Worm (Caenorhabditis elegans): ENCODE results near the gene pges-2.

pges-2 gene

ce11 chrIV:10367740-10368246, at the start of gene pges-2:
Gene pges-2 (minus strand): TSS chrIV:10367790.
- no peak for TF ChIP-seq nhr-90 (tag; optimal IDR thresholded peaks at IDR 0.05; ENCODE audit: poor library complexity)
- TF ChIP-seq fkh-10 (GFP tag; optimal IDR thresholded peaks at IDR 0.05) = no peak
- TF ChIP-seq efl-3 (GFP tag; optimal IDR thresholded peaks at IDR 0.05) = no peak
- peak; percentile 19 to 44 for TF ChIP-seq lin-35 (GFP tag; optimal IDR thresholded peaks at IDR 0.05)
- peak; percentile 23 for TF ChIP-seq nhr-47 (tag; optimal IDR thresholded peaks at IDR 0.05)
- TF ChIP-seq unc-130 (tag; optimal IDR thresholded peaks at IDR 0.05) = no peak
- no peak for TF ChIP-seq ceh-8 (GFP tag; optimal IDR thresholded peaks at IDR 0.05)
- no peak for TF ChIP-seq snpc-4 (tag; optimal IDR thresholded peaks at IDR 0.05)
- TF ChIP-seq unc-62 (GFP tag; optimal IDR thresholded peaks at IDR 0.05) = no peak
- no peak for TF ChIP-seq aha-1 (tag; optimal IDR thresholded peaks at IDR 0.05)
- TF ChIP-seq lsy-2 (tag; optimal IDR thresholded peaks at IDR 0.05) = peak; percentile 52 to 66
- TF ChIP-seq mep-1 (tag; optimal IDR thresholded peaks at IDR 0.05) = peak; percentile 62
- TF ChIP-seq C04F5.9 (tag; optimal IDR thresholded peaks at IDR 0.05) = no peak
- peak; percentile 40 for TF ChIP-seq blmp-1 (tag; optimal IDR thresholded peaks at IDR 0.05)
- no peak for TF ChIP-seq nhr-84 (tag; optimal IDR thresholded peaks at IDR 0.05)
- TF ChIP-seq swsn-7 (tag; optimal IDR thresholded peaks at IDR 0.05) = peak; percentile 19
- TF ChIP-seq snu-23 (GFP tag; optimal IDR thresholded peaks at IDR 0.05) = peak; percentile 53
- no peak for TF ChIP-seq irx-1 (tag; optimal IDR thresholded peaks at IDR 0.05)
- no peak for TF ChIP-seq tbx-2 (tag; optimal IDR thresholded peaks at IDR 0.05)
- TF ChIP-seq dpl-1 (GFP tag; optimal IDR thresholded peaks at IDR 0.05) = peak in 2 of 3 experiments; percentile 41 to 43
- TF ChIP-seq xbp-1 (tag; optimal IDR thresholded peaks at IDR 0.05) = peak; percentile 38
- TF ChIP-seq efl-1 (optimal IDR thresholded peaks at IDR 0.05) = peak; percentile 40 to 43
- peak; percentile 39 to 90 for TF ChIP-seq efl-1 (GFP tag; optimal IDR thresholded peaks at IDR 0.05 in 1 of 2)
- TF ChIP-seq dsc-1 (tag; optimal IDR thresholded peaks at IDR 0.05) = no peak
- no peak for TF ChIP-seq elt-3 (tag; optimal IDR thresholded peaks at IDR 0.05)
- TF ChIP-seq lin-39 (tag; optimal IDR thresholded peaks at IDR 0.05) = no peak
- TF ChIP-seq ceh-63 (GFP tag; optimal IDR thresholded peaks at IDR 0.05) = no peak
- TF ChIP-seq nhr-71 (tag; optimal IDR thresholded peaks at IDR 0.05) = peak; percentile 44
- peak in 1 of 3 experiments; percentile 21 for TF ChIP-seq ceh-82 (tag; optimal IDR thresholded peaks at IDR 0.05)

DNA sequence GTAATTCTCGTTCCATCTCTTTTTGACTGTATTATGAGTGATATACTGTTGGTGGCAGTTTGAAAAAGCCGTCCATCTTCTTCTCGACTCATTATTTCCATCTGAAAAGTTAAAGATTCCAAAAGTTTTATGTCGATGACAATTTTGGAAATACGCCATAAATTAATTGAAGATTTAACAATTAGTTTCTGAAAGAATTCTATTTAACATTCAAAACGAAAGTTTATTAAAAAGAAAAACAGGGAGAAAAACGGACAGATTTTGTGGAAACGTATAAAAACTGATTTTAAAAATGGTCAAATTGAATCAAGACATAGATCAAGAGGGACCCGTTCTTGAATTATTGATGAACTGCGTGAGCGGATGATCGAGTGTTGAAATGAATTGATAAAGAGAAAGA, 46.2 kb upstream of the pges-2 start, which contains the start of gene R10H10.7:
R10H10.7 (minus strand) TSS at position 101 of the 400 bp plus-strand sequence.
- TF ChIP-seq ceh-82 (tag; optimal IDR thresholded peaks at IDR 0.05) (no peak), nhr-85 (tag) (peak; percentile 17)

- no peak for TF ChIP-seq aly-2 (tag; optimal IDR thresholded peaks at IDR 0.05)
- TF ChIP-seq ets-5 (GFP tag; IDR thresholded peaks at IDR 0.05) = no peak
- no peak for TF ChIP-seq irx-1 (tag; optimal IDR thresholded peaks at IDR 0.05)
- TF ChIP-seq swsn-7 (tag; optimal IDR thresholded peaks at IDR 0.05) = no peak
- no peak for TF ChIP-seq nhr-11 (tag; optimal IDR thresholded peaks at IDR 0.05)
- TF ChIP-seq nhr-237 (tag; optimal IDR thresholded peaks at IDR 0.05) = no peak
- no peak for TF ChIP-seq alr-1 (tag; optimal IDR thresholded peaks at IDR 0.05; ENCODE audit: borderline replicate concordance)
- TF ChIP-seq efl-3 (GFP tag; optimal IDR thresholded peaks at IDR 0.05) = no peak
- no peak for TF ChIP-seq mef-2 (tag; optimal IDR thresholded peaks at IDR 0.05)
- TF ChIP-seq fkh-4 (tag; optimal IDR thresholded peaks at IDR 0.05; ENCODE audit: borderline replicate concordance) = no peak
- TF ChIP-seq rnt-1 (tag; optimal IDR thresholded peaks at IDR 0.05) = no peak
- no peak for TF ChIP-seq lin-14 (GFP tag; optimal IDR thresholded peaks at IDR 0.05)
- TF ChIP-seq nhr-71 (tag; optimal IDR thresholded peaks at IDR 0.05) = no peak
- TF ChIP-seq zip-4 (GFP tag; optimal IDR thresholded peaks at IDR 0.05) = no peak
- TF ChIP-seq dsc-1 (tag; optimal IDR thresholded peaks at IDR 0.05) = no peak
Measured at ce11 chrIV:10409377-10409776, 41.8 kb upstream of the pges-2 start, which contains the start of gene rfk-1. Gene rfk-1 (minus strand): TSS chrIV:10409477.
